Worm (Caenorhabditis elegans): ENCODE data around the gene srw-4.

The srw-4 gene

ce11 chrV:2927553-2927952, 39.0 kb upstream of the srw-4 start, which contains the start of gene C31B8.12:
Gene C31B8.12 (minus strand): TSS chrV:2927653.
- TF ChIP-seq aha-1 (tag) (no peak), dve-1 (tag; optimal IDR thresholded peaks at IDR 0.05; ENCODE audit: insufficient read depth) (no peak), ceh-44 (GFP tag; IDR thresholded peaks at IDR 0.05) (no peak), nhr-77 (tag; optimal IDR thresholded peaks at IDR 0.05) (no peak), gei-8 (GFP tag; optimal IDR thresholded peaks at IDR 0.05) (no peak), lin-39 (tag; optimal IDR thresholded peaks at IDR 0.05) (no peak), rbr-2 (tag; optimal IDR thresholded peaks at IDR 0.05) (no peak), F44E2.7 (GFP tag; IDR thresholded peaks at IDR 0.05) (no peak), Y105C5A.15 (GFP tag; IDR thresholded peaks at IDR 0.05) (no peak), unc-39 (tag; optimal IDR thresholded peaks at IDR 0.05) (no peak), mes-2 (tag; optimal IDR thresholded peaks at IDR 0.05; ENCODE audit: poor library complexity, severe bottlenecking) (no peak), T26A8.4 (GFP tag; IDR thresholded peaks at IDR 0.05) (no peak), lin-15B (tag; optimal IDR thresholded peaks at IDR 0.05) (no peak), madf-9 (GFP tag; conservative IDR thresholded peaks at IDR 0.05) (no peak), ceh-62 (tag; optimal IDR thresholded peaks at IDR 0.05) (no peak), mdt-29 (GFP tag; IDR thresholded peaks at IDR 0.05) (no peak), spr-3 (GFP tag; optimal IDR thresholded peaks at IDR 0.05) (no peak), nhr-48 (tag; optimal IDR thresholded peaks at IDR 0.05) (no peak), F26F4.8 (GFP tag; conservative IDR thresholded peaks at IDR 0.05) (no peak)

ce11 chrV:2922594-2922993, 34.0 kb upstream of the srw-4 start, which contains the start of gene srh-38:
Gene srh-38 (minus strand): TSS chrV:2922694.
- TF ChIP-seq unc-130 (GFP tag; optimal IDR thresholded peaks at IDR 0.05) (no peak), daf-8 (GFP tag; IDR thresholded peaks at IDR 0.05) (no peak), hlh-11 (tag; optimal IDR thresholded peaks at IDR 0.05) (no peak), tra-1 (GFP tag; IDR thresholded peaks at IDR 0.05) (no peak), egl-27 (tag; optimal IDR thresholded peaks at IDR 0.05) (no peak), lim-7 (GFP tag; IDR thresholded peaks at IDR 0.05) (no peak), nhr-41 (GFP tag; IDR thresholded peaks at IDR 0.05) (no peak)

ce11 chrV:2920125-2920524, 31.5 kb upstream of the srw-4 start:
- TF ChIP-seq snpc-1.2 (GFP tag; IDR thresholded peaks at IDR 0.05), result 0 out of 2 replicates have a peak, but pooled peaks have one; percentile 42
- TF ChIP-seq Y105C5A.15 (GFP tag; IDR thresholded peaks at IDR 0.05), result no peak

ce11 chrV:2913948-2914347, 25.4 kb upstream of the srw-4 start, which contains the start of gene srh-146:
Gene srh-146 (plus strand): TSS chrV:2914248.
- TF ChIP-seq zip-2 (tag; optimal IDR thresholded peaks at IDR 0.05) (no peak), duxl-1 (tag; optimal IDR thresholded peaks at IDR 0.05; ENCODE audit: poor library complexity) (no peak), saeg-2 (GFP tag; IDR thresholded peaks at IDR 0.05) (no peak), nhr-28 (tag; optimal IDR thresholded peaks at IDR 0.05) (no peak), nhr-41 (GFP tag; IDR thresholded peaks at IDR 0.05) (no peak), hlh-30 (tag; optimal IDR thresholded peaks at IDR 0.05; ENCODE audit: insufficient read depth) (no peak), ceh-28 (tag; optimal IDR thresholded peaks at IDR 0.05) (no peak), ceh-62 (tag; optimal IDR thresholded peaks at IDR 0.05) (no peak), nhr-25 (tag; optimal IDR thresholded peaks at IDR 0.05; ENCODE audit: borderline replicate concordance, insufficient read depth) (no peak), nhr-77 (tag; optimal IDR thresholded peaks at IDR 0.05) (no peak), T20F7.1 (GFP tag; optimal IDR thresholded peaks at IDR 0.05) (no peak), nhr-76 (tag; optimal IDR thresholded peaks at IDR 0.05) (no peak), nhr-10 (tag; optimal IDR thresholded peaks at IDR 0.05) (no peak), fos-1 (tag; optimal IDR thresholded peaks at IDR 0.05) (no peak)

All from whole organism, L4 larva.